Worm (Caenorhabditis elegans): Measurements from ENCODE around the gene F28C6.9.

- no peak for TF ChIP-seq snpc-4 (tag; optimal IDR thresholded peaks at IDR 0.05)
- no peak for TF ChIP-seq pha-4 (tag; optimal IDR thresholded peaks at IDR 0.05)
These were observed 17.9 kb upstream of the F28C6.9 start for ce11 chrII:8627907-8628306.
